Worm (Caenorhabditis elegans): ENCODE data around the gene F10E7.9.

DNA sequence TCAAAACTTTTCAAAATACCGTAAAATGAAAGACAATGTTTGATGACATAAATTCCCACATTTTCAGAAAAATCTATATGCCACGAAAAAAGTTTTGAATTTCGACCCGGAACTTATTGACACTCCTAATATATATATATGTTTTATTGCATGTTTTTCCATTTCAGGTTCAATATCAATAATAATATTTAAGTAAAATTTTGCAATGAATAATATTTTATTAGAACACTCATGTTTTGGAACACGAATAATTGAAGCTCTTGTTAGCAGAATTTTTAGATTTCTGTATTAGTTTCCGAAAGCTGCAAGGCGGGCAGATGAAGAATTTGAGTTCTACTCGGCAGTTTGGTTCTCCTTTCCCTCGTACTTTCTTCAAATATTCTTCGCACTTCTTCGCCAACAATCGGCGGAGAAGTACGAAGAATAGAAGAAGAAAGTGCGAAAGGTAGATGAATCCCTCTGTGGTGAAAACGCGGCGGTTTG, 16.5 kb downstream of the F10E7.9 start, which contains the start of gene T02G5.3:
- no peak for TF ChIP-seq ceh-36 (tag; optimal IDR thresholded peaks at IDR 0.05)
- no peak for TF ChIP-seq hmbx-1 (tag; optimal IDR thresholded peaks at IDR 0.05)
- TF ChIP-seq ets-7 (tag; optimal IDR thresholded peaks at IDR 0.05) = no peak
- no peak for TF ChIP-seq ceh-13 (GFP tag; optimal IDR thresholded peaks at IDR 0.05)
- TF ChIP-seq aly-1 (tag; optimal IDR thresholded peaks at IDR 0.05) = no peak

All from whole organism, early embryonic.